Worm (Caenorhabditis elegans) whole organism, mixed stage, embryonic: ENCODE results near the gene C14E2.3.

ENCODE experiments used
- M03D4.4 ChIP-seq: sonication (generic microtip); optimal IDR thresholded peaks from 2 replicates; lab custom pipeline; 2017; ENCODE audit warnings: mild to moderate bottlenecking, missing genetic modification characterization, missing compliant biosample characterization
- bed-3 ChIP-seq: fragments of 200-800 bp; sonication (Bioruptor generic); optimal IDR thresholded peaks from 3 replicates; lab custom pipeline; 2018; ENCODE audit warnings: mild to moderate bottlenecking, missing genetic modification characterization, moderate library complexity, missing compliant biosample characterization
- blmp-1 ChIP-seq: fragments of 150-350 bp; optimal IDR thresholded peaks from 2 replicates; lab custom pipeline; 2014; ENCODE audit warnings: missing biosample characterization, missing genetic modification characterization
- ceh-39 ChIP-seq: fragments of 150-350 bp; optimal IDR thresholded peaks from 2 replicates; lab custom pipeline; 2014; ENCODE audit warnings: missing biosample characterization, missing genetic modification characterization
- ceh-43 ChIP-seq: fragments of 200-800 bp; sonication (Bioruptor generic); optimal IDR thresholded peaks from 2 replicates; lab custom pipeline; 2018; ENCODE audit warnings: mild to moderate bottlenecking, missing genetic modification characterization, moderate library complexity, missing compliant biosample characterization
- ceh-83 ChIP-seq: fragments of 200-800 bp; sonication (Bioruptor generic); optimal IDR thresholded peaks from 2 replicates; lab custom pipeline; 2018; ENCODE audit warnings: mild to moderate bottlenecking, missing genetic modification characterization, missing compliant biosample characterization
- ces-1 ChIP-seq: fragments of 150-350 bp; optimal IDR thresholded peaks from 2 replicates; lab custom pipeline; 2014; ENCODE audit warnings: missing biosample characterization, missing genetic modification reagents, missing genetic modification characterization
- cnd-1 ChIP-seq: fragments of 200-800 bp; sonication (Bioruptor generic); optimal IDR thresholded peaks from 2 replicates; lab custom pipeline; 2018; ENCODE audit warnings: mild to moderate bottlenecking, missing genetic modification characterization, missing compliant biosample characterization
- drap-1 ChIP-seq: fragments of 200-800 bp; sonication (Bioruptor generic); optimal IDR thresholded peaks from 3 replicates; lab custom pipeline; 2018; ENCODE audit warnings: mild to moderate bottlenecking, missing genetic modification characterization, missing compliant biosample characterization
- elt-1 ChIP-seq: sonication (generic microtip); optimal IDR thresholded peaks from 2 replicates; lab custom pipeline; 2017; ENCODE audit warnings: missing genetic modification characterization, mild to moderate bottlenecking, missing compliant biosample characterization, antibody characterized with exemption, moderate library complexity, borderline replicate concordance; ENCODE audit not compliant: insufficient read depth
- elt-3 ChIP-seq: fragments of 150-350 bp; optimal IDR thresholded peaks from 2 replicates; lab custom pipeline; 2014; ENCODE audit warnings: missing biosample characterization, missing genetic modification characterization
- flh-1 ChIP-seq: fragments of 200-800 bp; sonication (Bioruptor generic); optimal IDR thresholded peaks from 2 replicates; lab custom pipeline; 2018; ENCODE audit warnings: mild to moderate bottlenecking, missing genetic modification characterization, moderate library complexity, missing compliant biosample characterization
- ham-2 ChIP-seq: fragments of 200-800 bp; sonication (Bioruptor generic); optimal IDR thresholded peaks from 2 replicates; lab custom pipeline; 2018; ENCODE audit warnings: mild to moderate bottlenecking, missing genetic modification characterization, missing compliant biosample characterization
- hlh-1 ChIP-seq: fragments of 150-350 bp; optimal IDR thresholded peaks from 2 replicates; lab custom pipeline; 2014; ENCODE audit warnings: missing biosample characterization, missing genetic modification reagents, missing genetic modification characterization
- lin-13 ChIP-seq: fragments of 150-350 bp; optimal IDR thresholded peaks from 2 replicates; lab custom pipeline; 2014; ENCODE audit warnings: missing biosample characterization, missing genetic modification characterization
- lin-32 ChIP-seq: fragments of 200-800 bp; sonication (Bioruptor generic); optimal IDR thresholded peaks from 2 replicates; lab custom pipeline; 2018; ENCODE audit warnings: mild to moderate bottlenecking, missing genetic modification characterization, missing compliant biosample characterization
- mab-5 ChIP-seq: fragments of 150-350 bp; optimal IDR thresholded peaks from 2 replicates; lab custom pipeline; 2014; ENCODE audit warnings: missing biosample characterization, missing genetic modification characterization
- mep-1 ChIP-seq: fragments of 150-350 bp; optimal IDR thresholded peaks from 2 replicates; lab custom pipeline; 2017; ENCODE audit warnings: missing biosample characterization, missing genetic modification reagents, missing genetic modification characterization, inconsistent platforms
- mls-2 ChIP-seq: sonication (generic microtip); optimal IDR thresholded peaks from 2 replicates; lab custom pipeline; 2016; ENCODE audit warnings: mild to moderate bottlenecking, missing genetic modification characterization, moderate library complexity, missing compliant biosample characterization
- nhr-12 ChIP-seq: fragments of 150-350 bp; optimal IDR thresholded peaks from 2 replicates; lab custom pipeline; 2014; ENCODE audit warnings: missing biosample characterization, missing genetic modification characterization
- nhr-2 ChIP-seq: fragments of 150-350 bp; optimal IDR thresholded peaks from 2 replicates; lab custom pipeline; 2014; ENCODE audit warnings: missing biosample characterization, missing genetic modification characterization
- nhr-237 ChIP-seq: fragments of 150-350 bp; optimal IDR thresholded peaks from 2 replicates; lab custom pipeline; 2014; ENCODE audit warnings: missing biosample characterization, missing genetic modification characterization
- nhr-28 ChIP-seq: fragments of 150-350 bp; optimal IDR thresholded peaks from 2 replicates; lab custom pipeline; 2014; ENCODE audit warnings: missing biosample characterization, missing genetic modification characterization
- nhr-76 ChIP-seq: sonication (generic microtip); optimal IDR thresholded peaks from 2 replicates; lab custom pipeline; 2017; ENCODE audit warnings: missing biosample characterization, missing genetic modification characterization
- pha-4 ChIP-seq: fragments of 150-350 bp; optimal IDR thresholded peaks from 2 replicates; lab custom pipeline; 2018; ENCODE audit warnings: missing biosample characterization, missing genetic modification reagents, missing genetic modification characterization
- sem-2 ChIP-seq: fragments of 200-800 bp; sonication (Bioruptor generic); optimal IDR thresholded peaks from 2 replicates; lab custom pipeline; 2018; ENCODE audit warnings: mild to moderate bottlenecking, missing genetic modification characterization, missing compliant biosample characterization
- snpc-4 ChIP-seq: fragments of 150-350 bp; optimal IDR thresholded peaks from 2 replicates; lab custom pipeline; 2014; ENCODE audit warnings: missing biosample characterization, missing genetic modification characterization
- sptf-1 ChIP-seq: sonication (generic microtip); optimal IDR thresholded peaks from 2 replicates; lab custom pipeline; 2017; ENCODE audit warnings: mild to moderate bottlenecking, missing genetic modification characterization, moderate library complexity, missing compliant biosample characterization
- tbx-8 ChIP-seq: fragments of 200-800 bp; sonication (Bioruptor generic); optimal IDR thresholded peaks from 2 replicates; lab custom pipeline; 2018; ENCODE audit warnings: mild to moderate bottlenecking, missing genetic modification characterization, moderate library complexity, missing compliant biosample characterization
- unc-120 ChIP-seq: sonication (generic microtip); optimal IDR thresholded peaks from 2 replicates; lab custom pipeline; 2017; ENCODE audit warnings: missing genetic modification characterization, missing compliant biosample characterization; ENCODE audit not compliant: poor library complexity, severe bottlenecking
- unc-39 ChIP-seq: fragments of 150-350 bp; optimal IDR thresholded peaks from 2 replicates; lab custom pipeline; 2014; ENCODE audit warnings: missing biosample characterization, missing genetic modification characterization
- unc-62 ChIP-seq: fragments of 150-350 bp; optimal IDR thresholded peaks from 2 replicates; lab custom pipeline; 2014; ENCODE audit warnings: missing biosample characterization, missing genetic modification reagents, missing genetic modification characterization
- zip-8 ChIP-seq: fragments of 150-350 bp; optimal IDR thresholded peaks from 2 replicates; lab custom pipeline; 2014; ENCODE audit warnings: missing biosample characterization, missing genetic modification characterization
- ztf-11 ChIP-seq: fragments of 150-350 bp; optimal IDR thresholded peaks from 2 replicates; lab custom pipeline; 2014; ENCODE audit warnings: missing biosample characterization, missing genetic modification characterization

Gene C14E2.3

ce11 chrX:1850525-1850924 lies 39.2 kb upstream of the C14E2.3 start:
- TF ChIP-seq sptf-1 (tag; lab: Kevin White, UChicago): peak; percentile 46
- TF ChIP-seq elt-1 (tag; lab: Kevin White, UChicago): no peak

DNA sequence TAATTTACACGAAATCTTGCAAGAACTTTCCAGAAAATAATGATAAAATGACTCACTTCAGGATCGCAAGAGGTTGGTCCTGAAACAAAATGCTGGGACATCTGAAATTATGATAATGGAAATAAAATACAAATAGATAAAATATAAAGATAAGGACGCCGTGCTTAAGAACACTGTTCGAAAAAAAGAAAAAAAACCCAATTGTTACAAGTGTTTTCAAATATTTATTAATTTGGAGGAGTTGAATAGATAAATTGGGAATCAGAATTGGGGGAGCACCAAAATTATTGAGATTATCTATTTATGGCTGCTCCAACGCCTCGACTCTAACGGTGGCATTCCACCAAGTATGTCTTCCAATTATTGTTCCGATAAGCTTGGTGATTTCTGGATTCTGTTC lies 37.2 kb upstream of the C14E2.3 start, which contains the start of gene ceh-41:
TSS of gene ceh-41 (minus strand) at position 101 of the 400 bp plus-strand sequence.
- TF ChIP-seq elt-3 (no peak), mab-5 (tag; lab: Kevin White, UChicago) (no peak), sptf-1 (tag; lab: Kevin White, UChicago) (no peak), nhr-28 (tag; lab: Kevin White, UChicago) (no peak), nhr-12 (no peak), snpc-4 (tag; lab: Kevin White, UChicago) (no peak), ceh-39 (tag; lab: Kevin White, UChicago) (no peak), ceh-83 (GFP tag; lab: Kevin White, UChicago) (no peak), unc-120 (tag; lab: Kevin White, UChicago) (no peak), lin-13 (tag; lab: Kevin White, UChicago) (no peak), unc-62 (no peak), hlh-1 (tag; lab: Kevin White, UChicago) (no peak), ceh-43 (GFP tag; lab: Kevin White, UChicago) (no peak)

DNA sequence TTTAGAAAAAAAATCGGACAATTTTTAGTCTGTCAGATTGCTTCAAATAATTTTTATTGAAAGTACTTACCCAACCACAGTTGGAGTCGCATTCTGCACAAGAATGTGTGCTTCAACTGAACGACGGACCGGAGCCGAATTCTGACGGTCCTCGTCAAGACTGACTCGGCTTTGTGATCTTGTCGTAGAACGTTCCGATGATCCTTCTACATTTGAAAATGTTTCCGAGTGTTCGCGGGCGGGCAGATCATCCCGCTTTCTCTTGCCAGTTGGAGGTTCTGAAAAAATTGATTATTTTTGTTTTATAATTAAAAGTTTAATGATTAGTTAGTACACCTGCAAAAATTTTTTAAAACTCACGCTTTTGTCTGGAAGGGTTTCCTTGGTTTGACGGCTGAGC lies 36.3 kb upstream of the C14E2.3 start:
- TF ChIP-seq nhr-237 (tag; lab: Kevin White, UChicago) (no peak), flh-1 (GFP tag; lab: Kevin White, UChicago) (no peak), ztf-11 (tag; lab: Kevin White, UChicago) (no peak), nhr-2 (tag; lab: Kevin White, UChicago) (no peak), unc-39 (tag; lab: Kevin White, UChicago) (no peak), unc-120 (tag; lab: Kevin White, UChicago) (no peak), ceh-39 (tag; lab: Kevin White, UChicago) (no peak), zip-8 (no peak), mab-5 (tag; lab: Kevin White, UChicago) (no peak), ham-2 (GFP tag; lab: Kevin White, UChicago) (no peak)

- TF ChIP-seq elt-3 (no peak), mep-1 (tag; lab: Kevin White, UChicago) (peak; percentile 5), ceh-39 (tag; lab: Kevin White, UChicago) (peak; percentile 67), pha-4 (tag; lab: Kevin White, UChicago) (peak; percentile 3), ces-1 (GFP tag; lab: Kevin White, UChicago) (peak; percentile 15), lin-32 (no peak), snpc-4 (tag; lab: Kevin White, UChicago) (no peak)
These were observed 34.2 kb upstream of the C14E2.3 start, which contains the start of gene T26C11.4 for ce11 chrX:1845493-1845892. Gene T26C11.4 (minus strand): TSS chrX:1845546.

DNA sequence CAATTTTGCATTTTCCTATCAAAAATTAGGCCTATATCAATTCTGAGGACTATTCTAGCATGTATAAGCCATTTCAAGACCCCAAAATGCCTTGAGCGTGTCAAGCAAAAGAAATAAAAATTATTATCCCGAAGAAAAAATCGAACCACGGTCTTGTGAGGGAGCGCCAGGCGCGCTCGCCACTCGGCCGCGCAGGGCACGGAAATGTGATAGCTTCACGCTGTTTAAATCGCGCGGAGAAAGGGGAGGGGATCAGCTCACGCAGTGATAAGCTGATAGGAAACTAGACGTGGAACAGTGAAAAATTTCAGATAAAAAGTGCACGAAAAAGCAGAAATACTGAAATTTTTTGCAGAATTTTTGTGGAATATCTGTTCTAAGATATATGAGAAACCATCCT lies 26.4 kb upstream of the C14E2.3 start:
- TF ChIP-seq unc-39 (tag; lab: Kevin White, UChicago) (no peak), tbx-8 (GFP tag; lab: Kevin White, UChicago) (peak; percentile 8), nhr-28 (tag; lab: Kevin White, UChicago) (no peak), unc-120 (tag; lab: Kevin White, UChicago) (peak; percentile 33), elt-3 (no peak), drap-1 (GFP tag; lab: Kevin White, UChicago) (peak; percentile 77), blmp-1 (no peak), sptf-1 (tag; lab: Kevin White, UChicago) (peak; percentile 86), mep-1 (tag; lab: Kevin White, UChicago) (no peak), nhr-237 (tag; lab: Kevin White, UChicago) (no peak), ceh-83 (GFP tag; lab: Kevin White, UChicago) (peak; percentile 75), M03D4.4 (tag; lab: Kevin White, UChicago) (peak; percentile 77), zip-8 (no peak), lin-32 (peak; percentile 66), mls-2 (tag; lab: Kevin White, UChicago) (peak; percentile 59), hlh-1 (tag; lab: Kevin White, UChicago) (peak; percentile 6), ceh-43 (GFP tag; lab: Kevin White, UChicago) (peak; percentile 65), sem-2 (GFP tag; lab: Kevin White, UChicago) (peak; percentile 46), nhr-76 (tag; lab: Kevin White, UChicago) (no peak), cnd-1 (tag; lab: Kevin White, UChicago) (peak; percentile 73), flh-1 (GFP tag; lab: Kevin White, UChicago) (peak; percentile 2), ham-2 (GFP tag; lab: Kevin White, UChicago) (peak; percentile 62), bed-3 (GFP tag; lab: Kevin White, UChicago) (peak; percentile 64)
